Worm (Caenorhabditis elegans) whole organism, L4/young adult: ENCODE results near the gene H11L12.1.

Source experiments
- dao-5 ChIP-seq: sonication (generic microtip); optimal IDR thresholded peaks from 2 replicates; lab custom pipeline; 2016; ENCODE audit warnings: missing genotype, missing genetic modification characterization, moderate library complexity, missing compliant biosample characterization
- him-1 ChIP-seq: sonication (generic microtip); optimal IDR thresholded peaks from 2 replicates; lab custom pipeline; 2016; ENCODE audit warnings: missing genotype, missing genetic modification reagents, missing genetic modification characterization, missing compliant biosample characterization

DNA sequence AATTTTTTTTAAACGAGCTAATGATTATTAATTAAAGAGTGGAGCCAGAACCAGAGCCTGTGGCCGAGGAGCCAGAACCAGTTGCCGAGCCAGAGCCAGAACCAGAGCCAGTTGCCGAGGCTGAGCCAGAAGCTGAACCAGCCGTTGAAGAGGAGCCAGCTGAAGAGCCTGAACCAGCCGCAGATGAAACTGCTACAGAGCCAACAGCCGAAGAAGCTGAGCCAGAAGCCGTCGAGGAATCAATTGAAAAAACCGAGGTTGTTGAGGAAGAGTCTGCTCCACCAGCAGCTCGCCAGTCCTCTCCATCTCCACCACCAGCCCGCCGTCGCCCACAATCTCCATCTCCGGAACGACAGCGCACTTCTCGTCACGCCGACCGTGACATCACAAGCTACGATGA lies 35.8 kb downstream of the H11L12.1 start:
- no peak for TF ChIP-seq him-1
- no peak for TF ChIP-seq dao-5
